Worm (Caenorhabditis elegans) whole organism, mixed stage, embryonic: ENCODE data around the gene R09E10.13.

ENCODE experiments used
- elt-1 ChIP-seq: sonication (generic microtip); optimal IDR thresholded peaks from 2 replicates; lab custom pipeline; 2017; ENCODE audit warnings: missing genetic modification characterization, mild to moderate bottlenecking, missing compliant biosample characterization, antibody characterized with exemption, moderate library complexity, borderline replicate concordance; ENCODE audit not compliant: insufficient read depth
- elt-3 ChIP-seq: fragments of 150-350 bp; optimal IDR thresholded peaks from 2 replicates; lab custom pipeline; 2014; ENCODE audit warnings: missing biosample characterization, missing genetic modification characterization
- pha-4 ChIP-seq: fragments of 150-350 bp; optimal IDR thresholded peaks from 2 replicates; lab custom pipeline; 2018; ENCODE audit warnings: missing biosample characterization, missing genetic modification reagents, missing genetic modification characterization
- snpc-4 ChIP-seq: fragments of 150-350 bp; optimal IDR thresholded peaks from 2 replicates; lab custom pipeline; 2014; ENCODE audit warnings: missing biosample characterization, missing genetic modification characterization
- sptf-1 ChIP-seq: sonication (generic microtip); optimal IDR thresholded peaks from 2 replicates; lab custom pipeline; 2017; ENCODE audit warnings: mild to moderate bottlenecking, missing genetic modification characterization, moderate library complexity, missing compliant biosample characterization
- unc-62 ChIP-seq: fragments of 150-350 bp; optimal IDR thresholded peaks from 2 replicates; lab custom pipeline; 2014; ENCODE audit warnings: missing biosample characterization, missing genetic modification reagents, missing genetic modification characterization
- ztf-11 ChIP-seq: fragments of 150-350 bp; optimal IDR thresholded peaks from 2 replicates; lab custom pipeline; 2014; ENCODE audit warnings: missing biosample characterization, missing genetic modification characterization

- TF ChIP-seq pha-4 (tag; lab: Kevin White, UChicago) (no peak), elt-3 (no peak), elt-1 (no peak), snpc-4 (tag; lab: Kevin White, UChicago) (no peak), unc-62 (GFP tag; lab: Kevin White, UChicago) (no peak), sptf-1 (tag; lab: Kevin White, UChicago) (no peak), ztf-11 (tag; lab: Kevin White, UChicago) (no peak)
Observed at ce11 chrIV:10295084-10295483, at the start of gene R09E10.13.
